Worm (Caenorhabditis elegans) whole organism, mixed stage, embryonic: Measurements from ENCODE around the gene ptr-13.

ENCODE experiments used
- elt-1 ChIP-seq: sonication (generic microtip); optimal IDR thresholded peaks from 2 replicates; lab custom pipeline; 2017; ENCODE audit warnings: missing genetic modification characterization, mild to moderate bottlenecking, missing compliant biosample characterization, antibody characterized with exemption, moderate library complexity, borderline replicate concordance; ENCODE audit not compliant: insufficient read depth
- elt-3 ChIP-seq: fragments of 150-350 bp; optimal IDR thresholded peaks from 2 replicates; lab custom pipeline; 2014; ENCODE audit warnings: missing biosample characterization, missing genetic modification characterization
- nhr-12 ChIP-seq: fragments of 150-350 bp; optimal IDR thresholded peaks from 2 replicates; lab custom pipeline; 2014; ENCODE audit warnings: missing biosample characterization, missing genetic modification characterization
- snpc-4 ChIP-seq: fragments of 150-350 bp; optimal IDR thresholded peaks from 2 replicates; lab custom pipeline; 2014; ENCODE audit warnings: missing biosample characterization, missing genetic modification characterization
- unc-120 ChIP-seq: sonication (generic microtip); optimal IDR thresholded peaks from 2 replicates; lab custom pipeline; 2017; ENCODE audit warnings: missing genetic modification characterization, missing compliant biosample characterization; ENCODE audit not compliant: poor library complexity, severe bottlenecking
- unc-39 ChIP-seq: fragments of 150-350 bp; optimal IDR thresholded peaks from 2 replicates; lab custom pipeline; 2014; ENCODE audit warnings: missing biosample characterization, missing genetic modification characterization

DNA sequence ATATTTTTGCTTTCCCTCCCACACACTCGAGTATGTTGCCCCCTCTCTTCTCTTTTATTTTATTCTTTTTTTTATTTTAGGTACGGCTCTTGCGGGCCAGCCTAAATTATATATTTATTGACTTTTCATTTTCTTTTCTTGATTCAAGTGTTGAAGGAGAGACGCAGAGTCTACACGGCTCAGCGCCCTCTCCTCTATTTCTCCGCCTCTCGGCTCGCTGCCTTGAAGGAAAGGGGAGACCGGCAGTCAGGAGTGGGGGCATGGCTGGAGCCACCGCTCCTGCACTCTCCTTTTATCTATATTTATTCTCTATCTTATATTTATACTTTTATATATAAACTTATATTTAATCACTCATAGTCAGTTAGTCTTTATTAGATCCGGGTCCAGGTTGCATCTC lies 4.1 kb upstream of the ptr-13 start:
- TF ChIP-seq elt-3 (tag; lab: Kevin White, UChicago): no peak
- TF ChIP-seq snpc-4: no peak
- TF ChIP-seq unc-39 (tag; lab: Kevin White, UChicago): no peak
- no peak for TF ChIP-seq elt-1 (tag; lab: Kevin White, UChicago)
- TF ChIP-seq nhr-12: no peak
- TF ChIP-seq unc-120 (tag; lab: Kevin White, UChicago): no peak
